Worm (Caenorhabditis elegans) whole organism, L4/young adult: ENCODE measurements around the gene anoh-2.

Experiments
- W03F9.2 ChIP-seq: fragments of 150-350 bp; optimal IDR thresholded peaks from 2 replicates; lab custom pipeline; 2014; ENCODE audit warnings: missing biosample characterization, missing genetic modification characterization
- dao-5 ChIP-seq: sonication (generic microtip); optimal IDR thresholded peaks from 2 replicates; lab custom pipeline; 2016; ENCODE audit warnings: missing genotype, missing genetic modification characterization, moderate library complexity, missing compliant biosample characterization
- him-1 ChIP-seq: sonication (generic microtip); optimal IDR thresholded peaks from 2 replicates; lab custom pipeline; 2016; ENCODE audit warnings: missing genotype, missing genetic modification reagents, missing genetic modification characterization, missing compliant biosample characterization

DNA sequence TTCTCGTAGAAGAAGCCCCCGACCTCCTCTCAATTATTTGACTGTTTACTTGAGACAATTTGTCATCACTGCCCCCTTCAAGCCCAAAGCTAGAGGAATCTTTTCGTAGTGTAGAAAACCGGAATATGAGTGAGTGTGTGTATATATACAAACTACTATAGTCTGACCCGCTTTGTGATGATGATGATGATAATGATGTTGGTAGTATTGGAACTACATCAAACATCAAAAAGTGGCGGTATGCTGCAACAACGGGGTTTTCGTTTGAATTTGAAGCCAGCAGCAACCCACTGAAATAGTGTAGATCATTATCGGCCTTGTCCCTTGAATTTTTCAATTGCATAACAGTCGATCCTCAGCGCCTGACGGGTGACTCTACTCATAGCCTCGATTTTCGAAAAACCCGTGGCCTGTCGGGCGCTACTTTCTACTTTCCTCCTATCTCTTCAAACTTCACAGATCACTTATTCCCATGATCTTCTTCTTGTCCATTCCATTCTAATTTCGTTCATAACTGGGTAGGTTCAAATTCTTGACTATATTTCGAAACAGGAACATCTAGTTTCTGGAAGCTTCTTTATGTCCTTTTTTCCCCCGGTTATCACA is 46.1 kb upstream of the anoh-2 start:
- no peak for TF ChIP-seq dao-5 (tag; lab: Kevin White, UChicago)
- no peak for TF ChIP-seq him-1 (tag; lab: Kevin White, UChicago)
- TF ChIP-seq W03F9.2 (tag; lab: Kevin White, UChicago) = no peak
